Fruit fly (Drosophila melanogaster) whole organism, embryonic: Measurements from ENCODE around the gene lbl.

Experiments used
- Adf1 ChIP-seq: fragments of 200-800 bp; sonication (Bioruptor generic); IDR thresholded peaks from 2 replicates; pipeline ENCODE4 v1.3.6; 2022; ENCODE audit warnings: missing biosample characterization, missing genetic modification characterization
- Bteb2 ChIP-seq: fragments of 200-800 bp; sonication (Bioruptor generic); optimal IDR thresholded peaks from 2 replicates; lab custom pipeline; 2016; ENCODE audit warnings: missing biosample characterization, missing genetic modification characterization
- CG1233 ChIP-seq: fragments of 200-800 bp; sonication (Bioruptor generic); optimal IDR thresholded peaks from 4 replicates; lab custom pipeline; 2018; ENCODE audit warnings: missing biosample characterization, mild to moderate bottlenecking, missing genetic modification characterization
- CG14014 ChIP-seq: fragments of 200-800 bp; sonication (Bioruptor generic); IDR thresholded peaks from 2 replicates; pipeline ENCODE4 v1.3.6; 2022; ENCODE audit warnings: missing biosample characterization, missing genetic modification characterization
- CG14710 ChIP-seq: fragments of 200-800 bp; sonication (Bioruptor generic); optimal IDR thresholded peaks from 3 replicates; lab custom pipeline; 2019; ENCODE audit warnings: missing biosample characterization, mild to moderate bottlenecking, missing genetic modification characterization, moderate library complexity
- CG15514 ChIP-seq: fragments of 200-800 bp; sonication (Bioruptor generic); optimal IDR thresholded peaks from 3 replicates; lab custom pipeline; 2017; ENCODE audit warnings: missing biosample characterization, missing genetic modification characterization, mild to moderate bottlenecking, moderate library complexity, missing genetic modification reagents
- CG1603 ChIP-seq: fragments of 200-800 bp; sonication (Bioruptor generic); optimal IDR thresholded peaks from 2 replicates; lab custom pipeline; 2019; ENCODE audit warnings: missing biosample characterization, mild to moderate bottlenecking, missing genetic modification characterization, moderate library complexity
- CG16863 ChIP-seq: fragments of 200-800 bp; sonication (Bioruptor generic); optimal IDR thresholded peaks from 3 replicates; lab custom pipeline; 2016; ENCODE audit warnings: missing biosample characterization, missing genetic modification characterization
- CG2712 ChIP-seq: fragments of 200-800 bp; optimal IDR thresholded peaks from 3 replicates; lab custom pipeline; 2019; ENCODE audit warnings: missing biosample characterization, mild to moderate bottlenecking, missing genetic modification characterization, moderate library complexity
- CG30020 ChIP-seq: fragments of 200-800 bp; optimal IDR thresholded peaks from 2 replicates; lab custom pipeline; 2019; ENCODE audit warnings: missing biosample characterization, mild to moderate bottlenecking, missing genetic modification characterization, moderate library complexity
- CG3163 ChIP-seq: fragments of 200-800 bp; sonication (Bioruptor generic); optimal IDR thresholded peaks from 3 replicates; lab custom pipeline; 2016; ENCODE audit warnings: missing biosample characterization, missing genetic modification characterization
- CG3407 ChIP-seq: fragments of 200-800 bp; sonication (Bioruptor generic); optimal IDR thresholded peaks from 2 replicates; lab custom pipeline; 2018; ENCODE audit warnings: missing biosample characterization, mild to moderate bottlenecking, missing genetic modification characterization
- CG7556 ChIP-seq: fragments of 200-800 bp; sonication (Bioruptor generic); optimal IDR thresholded peaks from 2 replicates; lab custom pipeline; 2017; ENCODE audit warnings: missing biosample characterization, mild to moderate bottlenecking, missing genetic modification characterization
- CG7745 ChIP-seq: fragments of 200-800 bp; sonication (Bioruptor generic); optimal IDR thresholded peaks from 2 replicates; lab custom pipeline; 2018; ENCODE audit warnings: missing biosample characterization, mild to moderate bottlenecking, missing genetic modification characterization, moderate library complexity
- CG8359 ChIP-seq: fragments of 200-800 bp; sonication (Bioruptor generic); optimal IDR thresholded peaks from 2 replicates; lab custom pipeline; 2017; ENCODE audit warnings: missing biosample characterization, mild to moderate bottlenecking, missing genetic modification characterization, borderline replicate concordance
- CG9876 ChIP-seq: fragments of 200-800 bp; sonication (Bioruptor generic); optimal IDR thresholded peaks from 2 replicates; lab custom pipeline; 2016; ENCODE audit warnings: missing biosample characterization, missing genetic modification characterization
- CrebB ChIP-seq: fragments of 200-800 bp; sonication (Bioruptor generic); optimal IDR thresholded peaks from 3 replicates; lab custom pipeline; 2018; ENCODE audit warnings: missing biosample characterization, mild to moderate bottlenecking, missing genetic modification characterization
- Dad ChIP-seq: fragments of 200-800 bp; sonication (Bioruptor generic); optimal IDR thresholded peaks from 3 replicates; lab custom pipeline; 2016; ENCODE audit warnings: missing biosample characterization, missing genetic modification characterization
- Dp ChIP-seq: fragments of 200-800 bp; sonication (Bioruptor generic); optimal IDR thresholded peaks from 2 replicates; lab custom pipeline; 2018; ENCODE audit warnings: missing biosample characterization, mild to moderate bottlenecking, missing genetic modification characterization, moderate library complexity
- Ets97D ChIP-seq: fragments of 200-800 bp; sonication (Bioruptor generic); optimal IDR thresholded peaks from 3 replicates; lab custom pipeline; 2016; ENCODE audit warnings: missing biosample characterization, missing genetic modification characterization
- HHEX ChIP-seq: fragments of 200-800 bp; sonication (Bioruptor generic); optimal IDR thresholded peaks from 3 replicates; lab custom pipeline; 2017; ENCODE audit warnings: missing biosample characterization, mild to moderate bottlenecking, missing genetic modification characterization, missing genetic modification reagents
- Hmr ChIP-seq: fragments of 200-800 bp; sonication (Bioruptor generic); optimal IDR thresholded peaks from 3 replicates; lab custom pipeline; 2017; ENCODE audit warnings: mild to moderate bottlenecking, missing biosample characterization, missing genetic modification reagents, missing genetic modification characterization
- Mad ChIP-seq: fragments of 200-800 bp; sonication (Bioruptor generic); optimal IDR thresholded peaks from 2 replicates; lab custom pipeline; 2016; ENCODE audit warnings: missing biosample characterization, missing genetic modification characterization
- Meics ChIP-seq: fragments of 200-800 bp; sonication (Bioruptor generic); optimal IDR thresholded peaks from 2 replicates; lab custom pipeline; 2017; ENCODE audit warnings: missing biosample characterization, mild to moderate bottlenecking, missing genetic modification characterization
- Mes4 ChIP-seq: fragments of 200-800 bp; sonication (Bioruptor generic); optimal IDR thresholded peaks from 2 replicates; lab custom pipeline; 2016; ENCODE audit warnings: missing biosample characterization, missing genetic modification characterization
- NK7.1 ChIP-seq: fragments of 200-800 bp; sonication (Bioruptor generic); optimal IDR thresholded peaks from 3 replicates; lab custom pipeline; 2016; ENCODE audit warnings: missing biosample characterization, missing genetic modification characterization
- Nf-YA ChIP-seq: fragments of 200-800 bp; sonication (Bioruptor generic); IDR thresholded peaks from 2 replicates; pipeline ENCODE4 v1.3.6; 2022; ENCODE audit warnings: missing biosample characterization, missing genetic modification characterization
- Nf-YC ChIP-seq: fragments of 200-800 bp; optimal IDR thresholded peaks from 3 replicates; lab custom pipeline; 2019; ENCODE audit warnings: missing biosample characterization, mild to moderate bottlenecking, missing genetic modification characterization, moderate library complexity
- PHDP ChIP-seq: fragments of 200-800 bp; sonication (Bioruptor generic); optimal IDR thresholded peaks from 3 replicates; lab custom pipeline; 2018; ENCODE audit warnings: missing biosample characterization, mild to moderate bottlenecking, missing genetic modification characterization, moderate library complexity
- Sox102F ChIP-seq: fragments of 200-800 bp; sonication (Bioruptor generic); optimal IDR thresholded peaks from 2 replicates; lab custom pipeline; 2018; ENCODE audit warnings: missing biosample characterization, mild to moderate bottlenecking, missing genetic modification characterization, moderate library complexity
- ato ChIP-seq: fragments of 200-800 bp; sonication (Bioruptor generic); IDR thresholded peaks from 2 replicates; pipeline ENCODE4 v1.3.6; 2022; ENCODE audit warnings: missing biosample characterization, missing genetic modification characterization; ENCODE audit not compliant: partially characterized antibody
- bab2 ChIP-seq: fragments of 200-800 bp; sonication (Bioruptor generic); optimal IDR thresholded peaks from 2 replicates; lab custom pipeline; 2016; ENCODE audit warnings: missing biosample characterization, missing genetic modification characterization
- caup ChIP-seq: fragments of 200-800 bp; sonication (Bioruptor generic); optimal IDR thresholded peaks from 3 replicates; lab custom pipeline; 2017; ENCODE audit warnings: missing biosample characterization, mild to moderate bottlenecking, missing genetic modification characterization, moderate library complexity; ENCODE audit not compliant: severe bottlenecking
- crc ChIP-seq: fragments of 200-800 bp; sonication (Bioruptor generic); optimal IDR thresholded peaks from 2 replicates; lab custom pipeline; 2016; ENCODE audit warnings: missing biosample characterization, missing genetic modification characterization
- gcm2 ChIP-seq: fragments of 200-800 bp; sonication (Bioruptor generic); optimal IDR thresholded peaks from 2 replicates; lab custom pipeline; 2016; ENCODE audit warnings: missing biosample characterization, missing genetic modification characterization
- gsb ChIP-seq: fragments of 200-800 bp; sonication (Bioruptor generic); IDR thresholded peaks from 2 replicates; pipeline ENCODE4 v1.3.6; 2022; ENCODE audit warnings: missing biosample characterization, missing genetic modification characterization
- hbn ChIP-seq: fragments of 200-800 bp; sonication (Bioruptor generic); IDR thresholded peaks from 2 replicates; pipeline ENCODE4 v1.3.6; 2022; ENCODE audit warnings: missing biosample characterization, missing genetic modification characterization; ENCODE audit not compliant: partially characterized antibody
- mirr ChIP-seq: fragments of 200-800 bp; sonication (Bioruptor generic); optimal IDR thresholded peaks from 3 replicates; lab custom pipeline; 2018; ENCODE audit warnings: missing biosample characterization, mild to moderate bottlenecking, missing genetic modification characterization
- nau ChIP-seq: fragments of 200-800 bp; sonication (Bioruptor generic); optimal IDR thresholded peaks from 3 replicates; lab custom pipeline; 2017; ENCODE audit warnings: missing biosample characterization, mild to moderate bottlenecking, missing genetic modification characterization, missing genetic modification reagents
- pb ChIP-seq: fragments of 200-800 bp; sonication (Bioruptor generic); optimal IDR thresholded peaks from 3 replicates; lab custom pipeline; 2016; ENCODE audit warnings: missing biosample characterization, missing genetic modification characterization
- peb ChIP-seq: fragments of 200-800 bp; sonication (Bioruptor generic); IDR thresholded peaks from 2 replicates; pipeline ENCODE4 v1.3.6; 2022; ENCODE audit warnings: missing biosample characterization, missing genetic modification characterization
- pfk ChIP-seq: fragments of 200-800 bp; sonication (Bioruptor generic); optimal IDR thresholded peaks from 2 replicates; lab custom pipeline; 2018; ENCODE audit warnings: missing biosample characterization, mild to moderate bottlenecking, missing genetic modification characterization, moderate library complexity
- pho ChIP-seq: fragments of 200-800 bp; sonication (Bioruptor generic); optimal IDR thresholded peaks from 2 replicates; lab custom pipeline; 2016; ENCODE audit warnings: missing biosample characterization, missing genetic modification characterization
- row ChIP-seq: fragments of 200-800 bp; sonication (Bioruptor generic); IDR thresholded peaks from 3 replicates; pipeline ENCODE4 v1.3.6; 2022; ENCODE audit warnings: missing biosample characterization, missing genetic modification characterization
- scrt ChIP-seq: fragments of 200-800 bp; sonication (Bioruptor generic); optimal IDR thresholded peaks from 2 replicates; lab custom pipeline; 2018; ENCODE audit warnings: missing biosample characterization, mild to moderate bottlenecking, missing genetic modification characterization, moderate library complexity
- sisA ChIP-seq: fragments of 200-800 bp; sonication (Bioruptor generic); IDR thresholded peaks from 2 replicates; pipeline ENCODE4 v1.3.6; 2022; ENCODE audit warnings: missing biosample characterization, missing genetic modification characterization
- tll ChIP-seq, 2 experiments: fragments of 200-800 bp in 1 of 2; fragments of >200 bp in 1 of 2; sonication (Bioruptor generic) in 1 of 2; optimal IDR thresholded peaks; 2 replicates each; lab custom pipeline; 2017 to 2019; ENCODE audit warnings: missing biosample characterization in 2 of 2, missing genetic modification characterization in 2 of 2, mild to moderate bottlenecking in 1 of 2, moderate library complexity in 1 of 2
- unc-4 ChIP-seq: fragments of 200-800 bp; sonication (Bioruptor generic); IDR thresholded peaks from 2 replicates; pipeline ENCODE4 v1.3.6; 2022; ENCODE audit warnings: missing biosample characterization, missing genetic modification characterization; ENCODE audit not compliant: partially characterized antibody
- vfl ChIP-seq: fragments of 200-800 bp; sonication (Bioruptor generic); optimal IDR thresholded peaks from 2 replicates; lab custom pipeline; 2016; ENCODE audit warnings: missing biosample characterization, missing genetic modification characterization
- zfh1 ChIP-seq: fragments of 200-800 bp; sonication (Bioruptor generic); IDR thresholded peaks from 3 replicates; pipeline ENCODE4 v1.3.6; 2022; ENCODE audit warnings: missing biosample characterization, missing genetic modification characterization

lbl gene

dm6 chr3R:21365262-21365661 is 68.7 kb downstream of the lbl start (continued):
- TF ChIP-seq CG7556 (peak; percentile 94), CG7745 (no peak), bab2 (peak; percentile 95), crc (GFP tag; lab: Kevin White, UChicago) (peak; percentile 79), CG9876 (GFP tag; lab: Kevin White, UChicago) (peak; percentile 93), mirr (GFP tag; lab: Kevin White, UChicago) (peak; percentile 90), pho (GFP tag; lab: Kevin White, UChicago) (peak; percentile 96), CG15514 (peak; percentile 89), Mad (peak; percentile 96), NK7.1 (GFP tag; lab: Kevin White, UChicago) (peak; percentile 79), gsb (GFP tag; lab: Robert Waterston, UW) (peak; percentile 89), tll (GFP tag; optimal IDR thresholded peaks at IDR 0.05; lab: Kevin White, UChicago) (peak in 1 of 2 experiments; percentile 83), gcm2 (GFP tag; lab: Kevin White, UChicago) (peak; percentile 80), nau (GFP tag; lab: Kevin White, UChicago) (no peak), CG3163 (GFP tag; lab: Kevin White, UChicago) (peak; percentile 73), CG1603 (tag; lab: Kevin White, UChicago) (peak; percentile 79), zfh1 (peak; percentile 87), vfl (peak; percentile 92), pb (GFP tag; lab: Kevin White, UChicago) (peak; percentile 84), Nf-YA (GFP tag; lab: Robert Waterston, UW) (peak; percentile 83), Sox102F (GFP tag; lab: Kevin White, UChicago) (no peak), Dp (GFP tag; lab: Kevin White, UChicago) (peak; percentile 35), row (peak; percentile 99), PHDP (peak; percentile 94), CrebB (peak; percentile 89), CG16863 (GFP tag; lab: Kevin White, UChicago) (peak; percentile 88), sisA (peak; percentile 94), ato (no peak), HHEX (peak; percentile 92), CG14014 (GFP tag; lab: Robert Waterston, UW) (peak; percentile 94), peb (GFP tag; lab: Robert Waterston, UW) (peak; percentile 85), Adf1 (peak; percentile 74), caup (peak; percentile 92), CG2712 (tag; lab: Kevin White, UChicago) (peak; percentile 97), hbn (no peak), CG14710 (tag; lab: Kevin White, UChicago) (peak; percentile 95), Nf-YC (tag; lab: Kevin White, UChicago) (peak; percentile 90), scrt (GFP tag; lab: Kevin White, UChicago) (peak; percentile 87), unc-4 (GFP tag; lab: Robert Waterston, UW) (no peak), Dad (GFP tag; lab: Kevin White, UChicago) (peak; percentile 93), CG1233 (GFP tag; lab: Kevin White, UChicago) (peak; percentile 95), CG3407 (GFP tag; lab: Kevin White, UChicago) (peak; percentile 82), Ets97D (GFP tag; lab: Kevin White, UChicago) (peak; percentile 87), Bteb2 (GFP tag; lab: Kevin White, UChicago) (peak; percentile 92), Meics (GFP tag; lab: Kevin White, UChicago) (peak; percentile 96), Hmr (GFP tag; lab: Kevin White, UChicago) (peak; percentile 97), pfk (GFP tag; lab: Kevin White, UChicago) (peak; percentile 53), Mes4 (GFP tag; lab: Kevin White, UChicago) (peak; percentile 75), CG8359 (GFP tag; lab: Kevin White, UChicago) (peak; percentile 67), CG30020 (tag; lab: Kevin White, UChicago) (peak; percentile 90)
